Fruit fly (Drosophila melanogaster) whole organism, embryonic: ENCODE data around the gene Rad17.

Experiments used
- CG10321 ChIP-seq: fragments of 200-800 bp; sonication (Bioruptor generic); IDR thresholded peaks from 2 replicates; pipeline ENCODE4 v1.3.6; 2022; ENCODE audit warnings: missing biosample characterization, missing genetic modification characterization
- CG10366 ChIP-seq: fragments of 200-800 bp; sonication (Bioruptor generic); IDR thresholded peaks from 2 replicates; pipeline ENCODE4 v1.3.6; 2022; ENCODE audit warnings: missing biosample characterization, missing genetic modification characterization
- CG10654 ChIP-seq: fragments of 200-800 bp; sonication (Bioruptor generic); optimal IDR thresholded peaks from 2 replicates; lab custom pipeline; 2016; ENCODE audit warnings: missing biosample characterization, missing genetic modification characterization
- CG11398 ChIP-seq: fragments of 200-800 bp; sonication (Bioruptor generic); optimal IDR thresholded peaks from 2 replicates; lab custom pipeline; 2016; ENCODE audit warnings: missing biosample characterization, missing genetic modification characterization
- CG12391 ChIP-seq: fragments of 200-800 bp; sonication (Bioruptor generic); optimal IDR thresholded peaks from 3 replicates; lab custom pipeline; 2018; ENCODE audit warnings: missing biosample characterization, mild to moderate bottlenecking, missing genetic modification characterization, moderate library complexity
- CG12744 ChIP-seq: fragments of 200-800 bp; sonication (Bioruptor generic); optimal IDR thresholded peaks from 2 replicates; lab custom pipeline; 2016; ENCODE audit warnings: missing biosample characterization, missing genetic modification characterization
- CG13424 ChIP-seq: fragments of 200-800 bp; sonication (Bioruptor generic); optimal IDR thresholded peaks from 2 replicates; lab custom pipeline; 2019; ENCODE audit warnings: missing biosample characterization, mild to moderate bottlenecking, missing genetic modification characterization, moderate library complexity
- CG14667 ChIP-seq: fragments of 200-800 bp; sonication (Bioruptor generic); IDR thresholded peaks from 2 replicates; pipeline ENCODE4 v1.3.6; 2022; ENCODE audit warnings: missing biosample characterization, missing genetic modification characterization
- CG15269 ChIP-seq: fragments of 200-800 bp; sonication (Bioruptor generic); optimal IDR thresholded peaks from 2 replicates; lab custom pipeline; 2018; ENCODE audit warnings: missing biosample characterization, mild to moderate bottlenecking, missing genetic modification characterization, moderate library complexity
- CG15514 ChIP-seq: fragments of 200-800 bp; sonication (Bioruptor generic); optimal IDR thresholded peaks from 3 replicates; lab custom pipeline; 2017; ENCODE audit warnings: missing biosample characterization, missing genetic modification characterization, mild to moderate bottlenecking, moderate library complexity, missing genetic modification reagents
- CG16813 ChIP-seq: fragments of 200-800 bp; sonication (Bioruptor generic); IDR thresholded peaks from 3 replicates; pipeline ENCODE4 v1.3.6; 2022; ENCODE audit warnings: missing biosample characterization, missing genetic modification characterization; ENCODE audit not compliant: partially characterized antibody
- CG16863 ChIP-seq: fragments of 200-800 bp; sonication (Bioruptor generic); optimal IDR thresholded peaks from 3 replicates; lab custom pipeline; 2016; ENCODE audit warnings: missing biosample characterization, missing genetic modification characterization
- CG2199 ChIP-seq: fragments of 200-800 bp; sonication (Bioruptor generic); IDR thresholded peaks from 3 replicates; pipeline ENCODE4 v1.3.6; 2022; ENCODE audit warnings: missing biosample characterization, missing genetic modification characterization
- CG30431 ChIP-seq: fragments of 200-800 bp; sonication (Bioruptor generic); optimal IDR thresholded peaks from 2 replicates; lab custom pipeline; 2017; ENCODE audit warnings: missing biosample characterization, missing genetic modification characterization
- CG4424 ChIP-seq: fragments of 200-800 bp; sonication (Bioruptor generic); optimal IDR thresholded peaks from 3 replicates; lab custom pipeline; 2016; ENCODE audit warnings: missing biosample characterization, missing genetic modification characterization
- CG4707 ChIP-seq: fragments of 200-800 bp; sonication (Bioruptor generic); optimal IDR thresholded peaks from 2 replicates; lab custom pipeline; 2018; ENCODE audit warnings: missing biosample characterization, mild to moderate bottlenecking, missing genetic modification characterization, moderate library complexity
- CG5245 ChIP-seq: fragments of 200-800 bp; sonication (Bioruptor generic); optimal IDR thresholded peaks from 3 replicates; lab custom pipeline; 2016; ENCODE audit warnings: missing biosample characterization, missing genetic modification characterization
- CG6813 ChIP-seq: fragments of 200-800 bp; sonication (Bioruptor generic); optimal IDR thresholded peaks from 2 replicates; lab custom pipeline; 2017; ENCODE audit warnings: missing biosample characterization, missing genetic modification characterization, mild to moderate bottlenecking, moderate library complexity, missing genetic modification reagents
- CG7357 ChIP-seq: fragments of 200-800 bp; sonication (Bioruptor generic); IDR thresholded peaks from 3 replicates; pipeline ENCODE4 v1.3.6; 2022; ENCODE audit warnings: missing biosample characterization, missing genetic modification characterization
- CG7556 ChIP-seq: fragments of 200-800 bp; sonication (Bioruptor generic); optimal IDR thresholded peaks from 2 replicates; lab custom pipeline; 2017; ENCODE audit warnings: missing biosample characterization, mild to moderate bottlenecking, missing genetic modification characterization
- CG7786 ChIP-seq: fragments of 200-800 bp; sonication (Bioruptor generic); optimal IDR thresholded peaks from 2 replicates; lab custom pipeline; 2016; ENCODE audit warnings: missing biosample characterization, missing genetic modification characterization
- CG7928 ChIP-seq: fragments of 200-800 bp; sonication (Bioruptor generic); optimal IDR thresholded peaks from 2 replicates; lab custom pipeline; 2017; ENCODE audit warnings: missing biosample characterization, mild to moderate bottlenecking, missing genetic modification characterization
- CG9797 ChIP-seq: fragments of 200-800 bp; sonication (Bioruptor generic); optimal IDR thresholded peaks from 3 replicates; lab custom pipeline; 2018; ENCODE audit warnings: missing biosample characterization, mild to moderate bottlenecking, missing genetic modification characterization
- CrebB ChIP-seq: fragments of 200-800 bp; sonication (Bioruptor generic); optimal IDR thresholded peaks from 3 replicates; lab custom pipeline; 2018; ENCODE audit warnings: missing biosample characterization, mild to moderate bottlenecking, missing genetic modification characterization
- Deaf1 ChIP-seq: fragments of 200-800 bp; optimal IDR thresholded peaks from 3 replicates; lab custom pipeline; 2019; ENCODE audit warnings: missing biosample characterization, mild to moderate bottlenecking, missing genetic modification characterization, moderate library complexity
- Doc2 ChIP-seq: fragments of 200-800 bp; sonication (Bioruptor generic); IDR thresholded peaks from 2 replicates; pipeline ENCODE4 v1.3.6; 2022; ENCODE audit warnings: missing biosample characterization, missing genetic modification characterization
- Hand ChIP-seq: fragments of 200-800 bp; sonication (Bioruptor generic); optimal IDR thresholded peaks from 2 replicates; lab custom pipeline; 2017; ENCODE audit warnings: mild to moderate bottlenecking, missing biosample characterization, missing genetic modification reagents, missing genetic modification characterization
- Mes4 ChIP-seq: fragments of 200-800 bp; sonication (Bioruptor generic); optimal IDR thresholded peaks from 2 replicates; lab custom pipeline; 2016; ENCODE audit warnings: missing biosample characterization, missing genetic modification characterization
- Oaz ChIP-seq: fragments of 200-800 bp; sonication (Bioruptor generic); IDR thresholded peaks from 2 replicates; pipeline ENCODE4 v1.3.6; 2022; ENCODE audit warnings: missing biosample characterization, missing genetic modification characterization
- Optix ChIP-seq: fragments of 200-800 bp; sonication (Bioruptor generic); IDR thresholded peaks from 3 replicates; pipeline ENCODE4 v1.3.6; 2022; ENCODE audit warnings: missing biosample characterization, missing genetic modification characterization
- Scr ChIP-seq: fragments of 200-800 bp; sonication (Bioruptor generic); IDR thresholded peaks from 2 replicates; pipeline ENCODE4 v1.3.6; 2022; ENCODE audit warnings: missing biosample characterization, missing genetic modification characterization; ENCODE audit not compliant: partially characterized antibody
- TFAM ChIP-seq: fragments of 200-800 bp; sonication (Bioruptor generic); optimal IDR thresholded peaks from 2 replicates; lab custom pipeline; 2017; ENCODE audit warnings: missing biosample characterization, missing genetic modification characterization, inconsistent platforms
- Taf1 ChIP-seq: fragments of 200-800 bp; sonication (Bioruptor generic); IDR thresholded peaks from 2 replicates; pipeline ENCODE4 v1.3.6; 2022; ENCODE audit warnings: missing biosample characterization, missing genetic modification characterization
- cg ChIP-seq: fragments of 200-800 bp; sonication (Bioruptor generic); optimal IDR thresholded peaks from 3 replicates; lab custom pipeline; 2019; ENCODE audit warnings: missing biosample characterization, mild to moderate bottlenecking, missing genetic modification characterization, moderate library complexity
- crc ChIP-seq: fragments of 200-800 bp; sonication (Bioruptor generic); optimal IDR thresholded peaks from 2 replicates; lab custom pipeline; 2016; ENCODE audit warnings: missing biosample characterization, missing genetic modification characterization
- dm ChIP-seq: fragments of 200-800 bp; sonication (Bioruptor generic); optimal IDR thresholded peaks from 3 replicates; lab custom pipeline; 2016; ENCODE audit warnings: missing biosample characterization, missing genetic modification characterization
- gem ChIP-seq: fragments of 200-800 bp; sonication (Bioruptor generic); optimal IDR thresholded peaks from 2 replicates; lab custom pipeline; 2019; ENCODE audit warnings: missing biosample characterization, mild to moderate bottlenecking, missing genetic modification characterization, moderate library complexity
- grau ChIP-seq: fragments of 200-800 bp; optimal IDR thresholded peaks from 3 replicates; lab custom pipeline; 2019; ENCODE audit warnings: missing biosample characterization, mild to moderate bottlenecking, missing genetic modification characterization, moderate library complexity
- gsb-n ChIP-seq: fragments of 200-800 bp; sonication (Bioruptor generic); optimal IDR thresholded peaks from 3 replicates; lab custom pipeline; 2018; ENCODE audit warnings: missing biosample characterization, mild to moderate bottlenecking, missing genetic modification characterization
- hth ChIP-seq: fragments of >200 bp; optimal IDR thresholded peaks from 2 replicates; lab custom pipeline; 2017; ENCODE audit warnings: inconsistent platforms
- jigr1 ChIP-seq: fragments of 200-800 bp; sonication (Bioruptor generic); IDR thresholded peaks from 3 replicates; pipeline ENCODE4 v1.3.6; 2022; ENCODE audit warnings: missing biosample characterization, missing genetic modification characterization
- jing ChIP-seq: fragments of 200-800 bp; sonication (Bioruptor generic); optimal IDR thresholded peaks from 2 replicates; lab custom pipeline; 2018; ENCODE audit warnings: missing biosample characterization, mild to moderate bottlenecking, missing genetic modification characterization
- knrl ChIP-seq: fragments of 200-800 bp; sonication (Bioruptor generic); IDR thresholded peaks from 3 replicates; pipeline ENCODE4 v1.3.6; 2022; ENCODE audit warnings: missing biosample characterization, missing genetic modification characterization; ENCODE audit not compliant: partially characterized antibody
- mirr ChIP-seq: fragments of 200-800 bp; sonication (Bioruptor generic); optimal IDR thresholded peaks from 3 replicates; lab custom pipeline; 2018; ENCODE audit warnings: missing biosample characterization, mild to moderate bottlenecking, missing genetic modification characterization
- oc ChIP-seq: fragments of 200-800 bp; sonication (Bioruptor generic); optimal IDR thresholded peaks from 2 replicates; lab custom pipeline; 2018; ENCODE audit warnings: missing biosample characterization, mild to moderate bottlenecking, missing genetic modification characterization, moderate library complexity
- onecut ChIP-seq: fragments of 200-800 bp; sonication (Bioruptor generic); IDR thresholded peaks from 2 replicates; pipeline ENCODE4 v1.3.6; 2022; ENCODE audit warnings: missing biosample characterization, missing genetic modification characterization
- pho ChIP-seq: fragments of 200-800 bp; sonication (Bioruptor generic); optimal IDR thresholded peaks from 2 replicates; lab custom pipeline; 2016; ENCODE audit warnings: missing biosample characterization, missing genetic modification characterization
- ranshi ChIP-seq: fragments of 200-800 bp; sonication (Bioruptor generic); IDR thresholded peaks from 2 replicates; pipeline ENCODE4 v1.3.6; 2022; ENCODE audit warnings: missing biosample characterization, missing genetic modification characterization
- row ChIP-seq: fragments of 200-800 bp; sonication (Bioruptor generic); IDR thresholded peaks from 3 replicates; pipeline ENCODE4 v1.3.6; 2022; ENCODE audit warnings: missing biosample characterization, missing genetic modification characterization
- tin ChIP-seq: fragments of 200-800 bp; sonication (Bioruptor generic); optimal IDR thresholded peaks from 3 replicates; lab custom pipeline; 2016; ENCODE audit warnings: missing biosample characterization, missing genetic modification characterization
- toy ChIP-seq: fragments of 200-800 bp; sonication (Bioruptor generic); IDR thresholded peaks from 2 replicates; pipeline ENCODE4 v1.3.6; 2022; ENCODE audit warnings: missing biosample characterization, missing genetic modification characterization
- ttk ChIP-seq: fragments of 200-800 bp; sonication (Bioruptor generic); IDR thresholded peaks from 2 replicates; pipeline ENCODE4 v2.1.2; 2022; ENCODE audit warnings: missing biosample characterization, missing genetic modification characterization

Rad17 gene

dm6 chr3R:14624088-14624619, 38.8 kb downstream of the Rad17 start (continued):
- no peak; the same call in 1 of the 2 replicates for TF ChIP-seq CG10366 (GFP tag; lab: Robert Waterston, UW)
- no peak for TF ChIP-seq tin (GFP tag; lab: Kevin White, UChicago)
- TF ChIP-seq TFAM = no peak
- TF ChIP-seq CG5245 (GFP tag; lab: Kevin White, UChicago) = no peak
- TF ChIP-seq jigr1 (GFP tag; lab: Robert Waterston, UW) = no peak
- TF ChIP-seq CG10321 (GFP tag; lab: Robert Waterston, UW) = no peak
- TF ChIP-seq Deaf1 (tag; lab: Kevin White, UChicago) = no peak
- no peak for TF ChIP-seq CG12744 (GFP tag; lab: Kevin White, UChicago)
- TF ChIP-seq Mes4 (GFP tag; lab: Kevin White, UChicago) = peak; percentile 12
- TF ChIP-seq CG4707 (GFP tag; lab: Kevin White, UChicago) = peak; percentile 92
- peak; percentile 19 for TF ChIP-seq CG16863 (GFP tag; lab: Kevin White, UChicago)
- TF ChIP-seq mirr (GFP tag; lab: Kevin White, UChicago) = no peak
- no peak for TF ChIP-seq pho (GFP tag; lab: Kevin White, UChicago)
- TF ChIP-seq CG6813 (GFP tag; lab: Kevin White, UChicago) = peak; percentile 49
- TF ChIP-seq CG9797 = no peak
- TF ChIP-seq CG10654 (GFP tag; lab: Kevin White, UChicago) = peak; percentile 13
- TF ChIP-seq CG16813 (GFP tag; lab: Robert Waterston, UW) = no peak; the same call in 2 of the 3 replicates
- no peak for TF ChIP-seq knrl (GFP tag; lab: Robert Waterston, UW)
- peak; percentile 3 for TF ChIP-seq oc
- TF ChIP-seq grau (tag; lab: Kevin White, UChicago) = no peak
- TF ChIP-seq CG13424 (tag; lab: Kevin White, UChicago) = peak; percentile 42
- TF ChIP-seq Scr (GFP tag; lab: Robert Waterston, UW) = no peak
- TF ChIP-seq ranshi (GFP tag; lab: Robert Waterston, UW) = no peak
- TF ChIP-seq hth = no peak
- peak; percentile 81 for TF ChIP-seq gem (tag; lab: Kevin White, UChicago)
- no peak for TF ChIP-seq onecut (GFP tag; lab: Robert Waterston, UW)
- TF ChIP-seq CG14667 (GFP tag; lab: Robert Waterston, UW) = no peak
- TF ChIP-seq cg = peak; percentile 55
- TF ChIP-seq CG15514 (GFP tag; lab: Kevin White, UChicago) = no peak
- no peak for TF ChIP-seq Doc2
- TF ChIP-seq CG4424 (GFP tag; lab: Kevin White, UChicago) = peak; percentile 48
- no peak for TF ChIP-seq CG2199
- TF ChIP-seq toy (GFP tag; lab: Robert Waterston, UW) = no peak
- TF ChIP-seq CG30431 (GFP tag; lab: Kevin White, UChicago) = peak; percentile 19
- TF ChIP-seq crc (GFP tag; lab: Kevin White, UChicago) = no peak
- peak; percentile 70 for TF ChIP-seq CG12391 (tag; lab: Kevin White, UChicago)
- TF ChIP-seq CG7786 (GFP tag; lab: Kevin White, UChicago) = peak; percentile 38
- no peak for TF ChIP-seq jing (GFP tag; lab: Kevin White, UChicago)
- TF ChIP-seq gsb-n (tag; lab: Kevin White, UChicago) = peak; percentile 74
- TF ChIP-seq Optix (GFP tag; lab: Robert Waterston, UW) = no peak
- TF ChIP-seq CG11398 (GFP tag; lab: Kevin White, UChicago) = no peak
- peak; percentile 73 for TF ChIP-seq row (GFP tag; lab: Robert Waterston, UW)
- no peak for TF ChIP-seq CrebB (tag; lab: Kevin White, UChicago)
- no peak for TF ChIP-seq CG7357 (GFP tag; lab: Robert Waterston, UW)
- TF ChIP-seq Oaz = no peak
- TF ChIP-seq CG15269 (tag; lab: Kevin White, UChicago) = no peak
- TF ChIP-seq ttk (GFP tag; lab: Robert Waterston, UW) = no peak
- TF ChIP-seq dm = peak; percentile 3
- no peak for TF ChIP-seq Hand
- peak; percentile 79 for TF ChIP-seq CG7556 (GFP tag; lab: Kevin White, UChicago)
- no peak for TF ChIP-seq Taf1
- no peak for TF ChIP-seq CG7928
